Fruit fly (Drosophila melanogaster) whole organism, embryonic: ENCODE data around the gene Cdc16.

Source experiments
- C15 ChIP-seq: fragments of 200-800 bp; sonication (Bioruptor generic); IDR thresholded peaks from 3 replicates; pipeline ENCODE4 v1.3.6; 2022; ENCODE audit warnings: missing biosample characterization, missing genetic modification characterization
- CG10267 ChIP-seq: fragments of 200-800 bp; sonication (Bioruptor generic); optimal IDR thresholded peaks from 2 replicates; lab custom pipeline; 2018; ENCODE audit warnings: missing biosample characterization, mild to moderate bottlenecking, missing genetic modification characterization, moderate library complexity
- CG10274 ChIP-seq: fragments of 200-800 bp; sonication (Bioruptor generic); optimal IDR thresholded peaks from 3 replicates; lab custom pipeline; 2017; ENCODE audit warnings: missing biosample characterization, mild to moderate bottlenecking, missing genetic modification characterization
- CG10959 ChIP-seq: fragments of 200-800 bp; sonication (Bioruptor generic); IDR thresholded peaks from 2 replicates; pipeline ENCODE4 v1.3.6; 2022; ENCODE audit warnings: missing biosample characterization, missing genetic modification characterization
- CG12659 ChIP-seq: fragments of 200-800 bp; sonication (Bioruptor generic); optimal IDR thresholded peaks from 3 replicates; lab custom pipeline; 2017; ENCODE audit warnings: mild to moderate bottlenecking, missing biosample characterization, missing genetic modification reagents, missing genetic modification characterization
- CG14965 ChIP-seq: fragments of 200-800 bp; sonication (Bioruptor generic); optimal IDR thresholded peaks from 2 replicates; lab custom pipeline; 2016; ENCODE audit warnings: missing biosample characterization, missing genetic modification characterization, borderline replicate concordance
- CG17328 ChIP-seq: fragments of 200-800 bp; sonication (Bioruptor generic); IDR thresholded peaks from 2 replicates; pipeline ENCODE4 v1.3.6; 2022; ENCODE audit warnings: missing biosample characterization, missing genetic modification characterization
- CG18476 ChIP-seq: fragments of 200-800 bp; sonication (Bioruptor generic); optimal IDR thresholded peaks from 2 replicates; lab custom pipeline; 2016; ENCODE audit warnings: missing biosample characterization, mild to moderate bottlenecking, missing genetic modification characterization
- CG2120 ChIP-seq: fragments of 200-800 bp; sonication (Bioruptor generic); optimal IDR thresholded peaks from 3 replicates; lab custom pipeline; 2016; ENCODE audit warnings: missing biosample characterization, missing genetic modification characterization
- CG30020 ChIP-seq: fragments of 200-800 bp; optimal IDR thresholded peaks from 2 replicates; lab custom pipeline; 2019; ENCODE audit warnings: missing biosample characterization, mild to moderate bottlenecking, missing genetic modification characterization, moderate library complexity
- CG30431 ChIP-seq: fragments of 200-800 bp; sonication (Bioruptor generic); optimal IDR thresholded peaks from 2 replicates; lab custom pipeline; 2017; ENCODE audit warnings: missing biosample characterization, missing genetic modification characterization
- CG3065 ChIP-seq: fragments of 200-800 bp; sonication (Bioruptor generic); optimal IDR thresholded peaks from 2 replicates; lab custom pipeline; 2016; ENCODE audit warnings: missing biosample characterization, missing genetic modification characterization
- CG34224 ChIP-seq: fragments of 200-800 bp; sonication (Bioruptor generic); IDR thresholded peaks from 3 replicates; pipeline ENCODE4 v1.3.6; 2022; ENCODE audit warnings: missing biosample characterization, missing genetic modification characterization; ENCODE audit not compliant: partially characterized antibody
- CG4328 ChIP-seq: fragments of 200-800 bp; sonication (Bioruptor generic); optimal IDR thresholded peaks from 3 replicates; lab custom pipeline; 2017; ENCODE audit warnings: missing biosample characterization, missing genetic modification reagents, missing genetic modification characterization
- CG4404 ChIP-seq: fragments of 200-800 bp; sonication (Bioruptor generic); IDR thresholded peaks from 2 replicates; pipeline ENCODE4 v1.3.6; 2022; ENCODE audit warnings: missing biosample characterization, missing genetic modification characterization
- CG6854 ChIP-seq: fragments of 200-800 bp; sonication (Bioruptor generic); optimal IDR thresholded peaks from 3 replicates; lab custom pipeline; 2017; ENCODE audit warnings: missing biosample characterization, mild to moderate bottlenecking, missing genetic modification characterization
- CG7987 ChIP-seq: fragments of 200-800 bp; sonication (Bioruptor generic); optimal IDR thresholded peaks from 2 replicates; lab custom pipeline; 2018; ENCODE audit warnings: missing biosample characterization, mild to moderate bottlenecking, missing genetic modification characterization, moderate library complexity
- CG8290 ChIP-seq, 3 experiments: fragments of 200-800 bp; sonication (Bioruptor generic); optimal IDR thresholded peaks; 2 replicates each; lab custom pipeline; 2016 to 2019; ENCODE audit warnings: missing biosample characterization in 3 of 3, missing genetic modification characterization in 3 of 3, mild to moderate bottlenecking in 2 of 3, moderate library complexity in 1 of 3
- Chrac-16 ChIP-seq: fragments of 200-800 bp; sonication (Bioruptor generic); optimal IDR thresholded peaks from 3 replicates; lab custom pipeline; 2016; ENCODE audit warnings: missing biosample characterization, missing genetic modification characterization
- Dek ChIP-seq: fragments of 200-800 bp; sonication (Bioruptor generic); optimal IDR thresholded peaks from 3 replicates; lab custom pipeline; 2019; ENCODE audit warnings: missing biosample characterization, mild to moderate bottlenecking, missing genetic modification characterization, moderate library complexity
- Gug ChIP-seq: fragments of 200-800 bp; sonication (Bioruptor generic); IDR thresholded peaks from 4 replicates; pipeline ENCODE4 v1.3.6; 2022; ENCODE audit warnings: missing biosample characterization, missing genetic modification characterization
- HLH3B ChIP-seq: fragments of 200-800 bp; sonication (Bioruptor generic); IDR thresholded peaks from 2 replicates; pipeline ENCODE4 v1.3.6; 2022; ENCODE audit warnings: missing biosample characterization, missing genetic modification characterization
- Hr51 ChIP-seq, 2 experiments: fragments of 200-800 bp; sonication (Bioruptor generic); optimal IDR thresholded peaks; 2 replicates in 1 of 2; 3 replicates in 1 of 2; lab custom pipeline; 2016 to 2018; ENCODE audit warnings: missing biosample characterization in 2 of 2, missing genetic modification characterization in 2 of 2, mild to moderate bottlenecking in 1 of 2, moderate library complexity in 1 of 2
- Kr ChIP-seq: fragments of 200-800 bp; sonication (Bioruptor generic); optimal IDR thresholded peaks from 2 replicates; lab custom pipeline; 2017; ENCODE audit warnings: missing biosample characterization, mild to moderate bottlenecking, missing genetic modification characterization
- MBD-R2 ChIP-seq: fragments of 200-800 bp; sonication (Bioruptor generic); IDR thresholded peaks from 2 replicates; pipeline ENCODE4 v1.3.6; 2022; ENCODE audit warnings: missing biosample characterization, missing genetic modification characterization
- NFAT ChIP-seq: fragments of 200-800 bp; sonication (Bioruptor generic); IDR thresholded peaks from 2 replicates; pipeline ENCODE4 v1.3.6; 2022; ENCODE audit warnings: missing biosample characterization, missing genetic modification characterization
- al ChIP-seq: fragments of 200-800 bp; sonication (Bioruptor generic); IDR thresholded peaks from 2 replicates; pipeline ENCODE4 v1.3.6; 2022; ENCODE audit warnings: missing biosample characterization, missing genetic modification characterization
- az2 ChIP-seq: fragments of 200-800 bp; sonication (Bioruptor generic); optimal IDR thresholded peaks from 3 replicates; lab custom pipeline; 2016; ENCODE audit warnings: missing biosample characterization, missing genetic modification characterization
- bigmax ChIP-seq: fragments of 200-800 bp; sonication (Bioruptor generic); optimal IDR thresholded peaks from 2 replicates; lab custom pipeline; 2018; ENCODE audit warnings: missing biosample characterization, mild to moderate bottlenecking, missing genetic modification characterization
- cas ChIP-seq: fragments of 200-800 bp; sonication (Bioruptor generic); IDR thresholded peaks from 2 replicates; pipeline ENCODE4 v1.3.6; 2022; ENCODE audit warnings: missing biosample characterization, missing genetic modification characterization
- dan ChIP-seq: fragments of 200-800 bp; sonication (Bioruptor generic); IDR thresholded peaks from 2 replicates; pipeline ENCODE4 v1.3.6; 2022; ENCODE audit warnings: missing biosample characterization, missing genetic modification characterization
- dpn ChIP-seq, 2 experiments: fragments of 200-800 bp; sonication (Bioruptor generic); optimal IDR thresholded peaks; 3 replicates each; lab custom pipeline; 2016; ENCODE audit warnings: missing biosample characterization in 2 of 2, missing genetic modification characterization in 2 of 2
- exex ChIP-seq: fragments of 200-800 bp; sonication (Bioruptor generic); optimal IDR thresholded peaks from 4 replicates; lab custom pipeline; 2018; ENCODE audit warnings: missing biosample characterization, mild to moderate bottlenecking, missing genetic modification characterization, moderate library complexity
- fd64A ChIP-seq: fragments of 200-800 bp; sonication (Bioruptor generic); optimal IDR thresholded peaks from 3 replicates; lab custom pipeline; 2018; ENCODE audit warnings: missing biosample characterization, mild to moderate bottlenecking, missing genetic modification characterization
- fru ChIP-seq: fragments of >200 bp; optimal IDR thresholded peaks from 2 replicates; lab custom pipeline; 2017
- gfzf ChIP-seq: fragments of 200-800 bp; sonication (Bioruptor generic); optimal IDR thresholded peaks from 2 replicates; lab custom pipeline; 2016; ENCODE audit warnings: missing biosample characterization, mild to moderate bottlenecking, missing genetic modification characterization, moderate library complexity
- gsb-n ChIP-seq: fragments of 200-800 bp; sonication (Bioruptor generic); optimal IDR thresholded peaks from 3 replicates; lab custom pipeline; 2018; ENCODE audit warnings: missing biosample characterization, mild to moderate bottlenecking, missing genetic modification characterization
- hbn ChIP-seq: fragments of 200-800 bp; sonication (Bioruptor generic); IDR thresholded peaks from 2 replicates; pipeline ENCODE4 v1.3.6; 2022; ENCODE audit warnings: missing biosample characterization, missing genetic modification characterization; ENCODE audit not compliant: partially characterized antibody
- ken ChIP-seq: fragments of 200-800 bp; sonication (Bioruptor generic); IDR thresholded peaks from 3 replicates; pipeline ENCODE4 v1.3.6; 2022; ENCODE audit warnings: missing biosample characterization, missing genetic modification characterization
- kni ChIP-seq: fragments of 200-800 bp; sonication (Bioruptor generic); optimal IDR thresholded peaks from 3 replicates; lab custom pipeline; 2017; ENCODE audit warnings: mild to moderate bottlenecking, missing biosample characterization, missing genetic modification reagents, missing genetic modification characterization
- lov ChIP-seq, 2 experiments: fragments of 200-800 bp in 1 of 2; fragments of >200 bp in 1 of 2; sonication (Bioruptor generic) in 1 of 2; IDR thresholded peaks in 1 of 2; optimal IDR thresholded peaks in 1 of 2; 2 replicates in 1 of 2; 3 replicates in 1 of 2; pipeline versions ENCODE4 v1.3.6 to Lab custom; 2017 to 2022; ENCODE audit warnings: missing biosample characterization in 1 of 2, missing genetic modification characterization in 1 of 2
- mirr ChIP-seq: fragments of 200-800 bp; sonication (Bioruptor generic); optimal IDR thresholded peaks from 3 replicates; lab custom pipeline; 2018; ENCODE audit warnings: missing biosample characterization, mild to moderate bottlenecking, missing genetic modification characterization
- org-1 ChIP-seq: fragments of 200-800 bp; sonication (Bioruptor generic); optimal IDR thresholded peaks from 2 replicates; lab custom pipeline; 2017; ENCODE audit warnings: missing biosample characterization, missing genetic modification characterization
- pb ChIP-seq: fragments of 200-800 bp; sonication (Bioruptor generic); optimal IDR thresholded peaks from 3 replicates; lab custom pipeline; 2016; ENCODE audit warnings: missing biosample characterization, missing genetic modification characterization
- pfk ChIP-seq: fragments of 200-800 bp; sonication (Bioruptor generic); optimal IDR thresholded peaks from 2 replicates; lab custom pipeline; 2018; ENCODE audit warnings: missing biosample characterization, mild to moderate bottlenecking, missing genetic modification characterization, moderate library complexity
- pita ChIP-seq: fragments of 200-800 bp; sonication (Bioruptor generic); optimal IDR thresholded peaks from 2 replicates; lab custom pipeline; 2017; ENCODE audit warnings: missing biosample characterization, mild to moderate bottlenecking, missing genetic modification characterization
- salm ChIP-seq: fragments of 200-800 bp; sonication (Bioruptor generic); optimal IDR thresholded peaks from 2 replicates; lab custom pipeline; 2018; ENCODE audit warnings: missing biosample characterization, mild to moderate bottlenecking, missing genetic modification characterization
- slbo ChIP-seq: fragments of 200-800 bp; sonication (Bioruptor generic); IDR thresholded peaks from 2 replicates; pipeline ENCODE4 v1.3.6; 2022; ENCODE audit warnings: missing biosample characterization, missing genetic modification characterization
- zen2 ChIP-seq: fragments of 200-800 bp; sonication (Bioruptor generic); IDR thresholded peaks from 3 replicates; pipeline ENCODE4 v1.3.6; 2022; ENCODE audit warnings: missing biosample characterization, missing genetic modification characterization; ENCODE audit not compliant: partially characterized antibody

Gene Cdc16

dm6 chr3R:23280806-23281257 lies at the start of gene Cdc16, which contains the start of gene orb (continued):
- TF ChIP-seq Gug (GFP tag; lab: Robert Waterston, UW), result peak; percentile 90
- TF ChIP-seq CG4328 (GFP tag; lab: Kevin White, UChicago), result peak; percentile 71
- TF ChIP-seq gsb-n (tag; lab: Kevin White, UChicago), result peak; percentile 92
- TF ChIP-seq MBD-R2, result peak; percentile 99
- TF ChIP-seq CG8290 (GFP tag; optimal IDR thresholded peaks at IDR 0.05; lab: Kevin White, UChicago), result peak; percentile 73
- TF ChIP-seq CG8290 (tag; optimal IDR thresholded peaks at IDR 0.05; lab: Kevin White, UChicago), result peak in 1 of 2 experiments; percentile 87
- peak; percentile 68 for TF ChIP-seq CG30431
- peak; percentile 94 for TF ChIP-seq az2 (GFP tag; lab: Kevin White, UChicago)
- peak; percentile 97 for TF ChIP-seq slbo (GFP tag; lab: Robert Waterston, UW)
- peak; percentile 94 for TF ChIP-seq CG12659 (GFP tag; lab: Kevin White, UChicago)
- TF ChIP-seq HLH3B (GFP tag; lab: Robert Waterston, UW), result peak; percentile 93
- TF ChIP-seq CG10267 (tag; lab: Kevin White, UChicago), result peak; percentile 88
- TF ChIP-seq Dek (tag; lab: Kevin White, UChicago), result peak; percentile 93
- peak; percentile 81 to 95 for TF ChIP-seq dpn (GFP tag; optimal IDR thresholded peaks at IDR 0.05; lab: Kevin White, UChicago)
- peak; percentile 15 for TF ChIP-seq CG10274 (GFP tag; lab: Kevin White, UChicago)
- TF ChIP-seq CG30020 (tag; lab: Kevin White, UChicago), result peak; percentile 70
- peak; percentile 67 for TF ChIP-seq CG4404 (GFP tag; lab: Robert Waterston, UW)
- TF ChIP-seq mirr, result peak; percentile 55
- no peak for TF ChIP-seq pita
- TF ChIP-seq gfzf (GFP tag; lab: Kevin White, UChicago), result no peak
- peak; percentile 76 for TF ChIP-seq org-1 (GFP tag; lab: Kevin White, UChicago)
- no peak for TF ChIP-seq CG34224 (GFP tag; lab: Robert Waterston, UW)
- TF ChIP-seq CG7987 (GFP tag; lab: Kevin White, UChicago), result peak; percentile 77
- peak; percentile 87 for TF ChIP-seq CG18476 (GFP tag; lab: Kevin White, UChicago)
- TF ChIP-seq fru, result no peak
- peak; percentile 76 for TF ChIP-seq CG6854 (GFP tag; lab: Kevin White, UChicago)
- TF ChIP-seq al (GFP tag; lab: Robert Waterston, UW), result peak; percentile 83
- peak; percentile 94 for TF ChIP-seq NFAT
- TF ChIP-seq lov (optimal IDR thresholded peaks at IDR 0.05; lab: Kevin White, UChicago), result no peak
- peak; percentile 81; the same call in 2 of the 3 replicates for TF ChIP-seq lov (GFP tag; IDR thresholded peaks at IDR 0.05; lab: Robert Waterston, UW)
- no peak for TF ChIP-seq pfk
- peak; percentile 91 for TF ChIP-seq Chrac-16 (GFP tag; lab: Kevin White, UChicago)
- TF ChIP-seq zen2, result no peak
- no peak for TF ChIP-seq Kr
- peak; percentile 76 for TF ChIP-seq exex (tag; lab: Kevin White, UChicago)
- peak; percentile 94 for TF ChIP-seq CG17328 (GFP tag; lab: Robert Waterston, UW)
- peak; percentile 84 for TF ChIP-seq C15
- TF ChIP-seq cas, result peak; percentile 85
- TF ChIP-seq salm, result peak; percentile 87
- peak; percentile 51 for TF ChIP-seq CG3065 (GFP tag; lab: Kevin White, UChicago)
- no peak for TF ChIP-seq fd64A (GFP tag; lab: Kevin White, UChicago)
- TF ChIP-seq CG10959 (GFP tag; lab: Robert Waterston, UW), result peak; percentile 79
- TF ChIP-seq ken (GFP tag; lab: Robert Waterston, UW), result peak; percentile 93
- peak; percentile 93 for TF ChIP-seq CG2120
- no peak for TF ChIP-seq kni (GFP tag; lab: Kevin White, UChicago)
- no peak; the same call in 1 of the 2 replicates for TF ChIP-seq hbn (GFP tag; lab: Robert Waterston, UW)
- TF ChIP-seq bigmax (GFP tag; lab: Kevin White, UChicago), result no peak
- TF ChIP-seq CG14965 (GFP tag; lab: Kevin White, UChicago), result no peak
- TF ChIP-seq dan (GFP tag; lab: Robert Waterston, UW), result peak; percentile 29; the same call in 1 of the 2 replicates
- TF ChIP-seq Hr51 (GFP tag; optimal IDR thresholded peaks at IDR 0.05; lab: Kevin White, UChicago), result peak; percentile 74 to 94
- peak; percentile 23 for TF ChIP-seq pb
